Fruit fly (Drosophila melanogaster) whole organism, embryonic: ENCODE data around the gene Smu1.

ENCODE experiments used
- Asciz ChIP-seq: fragments of 200-800 bp; sonication (Bioruptor generic); optimal IDR thresholded peaks from 2 replicates; lab custom pipeline; 2017; ENCODE audit warnings: missing biosample characterization, mild to moderate bottlenecking, missing genetic modification characterization, missing genetic modification reagents
- Blimp-1 ChIP-seq: fragments of 200-800 bp; sonication (Bioruptor generic); optimal IDR thresholded peaks from 3 replicates; lab custom pipeline; 2018; ENCODE audit warnings: missing biosample characterization, missing genetic modification characterization, mild to moderate bottlenecking, moderate library complexity, missing genetic modification reagents
- BtbVII ChIP-seq: fragments of 200-800 bp; sonication (Bioruptor generic); optimal IDR thresholded peaks from 3 replicates; lab custom pipeline; 2017; ENCODE audit warnings: missing biosample characterization, mild to moderate bottlenecking, missing genetic modification characterization
- CG10209 ChIP-seq: fragments of 200-800 bp; sonication (Bioruptor generic); optimal IDR thresholded peaks from 3 replicates; lab custom pipeline; 2017; ENCODE audit warnings: missing biosample characterization, mild to moderate bottlenecking, missing genetic modification characterization, missing genetic modification reagents
- CG10431 ChIP-seq: fragments of 200-800 bp; sonication (Bioruptor generic); optimal IDR thresholded peaks from 3 replicates; lab custom pipeline; 2018; ENCODE audit warnings: missing biosample characterization, mild to moderate bottlenecking, missing genetic modification characterization
- CG11247 ChIP-seq: fragments of 200-800 bp; sonication (Bioruptor generic); IDR thresholded peaks from 2 replicates; pipeline ENCODE4 v1.3.6; 2022; ENCODE audit warnings: missing biosample characterization, missing genetic modification characterization
- CG11695 ChIP-seq: fragments of 200-800 bp; sonication (Bioruptor generic); IDR thresholded peaks from 3 replicates; pipeline ENCODE4 v1.3.6; 2022; ENCODE audit warnings: missing biosample characterization, missing genetic modification characterization
- CG12071 ChIP-seq: fragments of 200-800 bp; sonication (Bioruptor generic); optimal IDR thresholded peaks from 3 replicates; lab custom pipeline; 2018; ENCODE audit warnings: missing biosample characterization, mild to moderate bottlenecking, missing genetic modification characterization
- CG12659 ChIP-seq: fragments of 200-800 bp; sonication (Bioruptor generic); optimal IDR thresholded peaks from 3 replicates; lab custom pipeline; 2017; ENCODE audit warnings: mild to moderate bottlenecking, missing biosample characterization, missing genetic modification reagents, missing genetic modification characterization
- CG12769 ChIP-seq: fragments of 200-800 bp; sonication (Bioruptor generic); optimal IDR thresholded peaks from 2 replicates; lab custom pipeline; 2019; ENCODE audit warnings: missing biosample characterization, mild to moderate bottlenecking, missing genetic modification characterization, moderate library complexity
- CG17359 ChIP-seq: fragments of 200-800 bp; sonication (Bioruptor generic); optimal IDR thresholded peaks from 3 replicates; lab custom pipeline; 2018; ENCODE audit warnings: missing biosample characterization, mild to moderate bottlenecking, missing genetic modification characterization, moderate library complexity
- CG1792 ChIP-seq: fragments of 200-800 bp; sonication (Bioruptor generic); optimal IDR thresholded peaks from 2 replicates; lab custom pipeline; 2016; ENCODE audit warnings: missing biosample characterization, missing genetic modification characterization
- CG18599 ChIP-seq: fragments of 200-800 bp; sonication (Bioruptor generic); optimal IDR thresholded peaks from 3 replicates; lab custom pipeline; 2017; ENCODE audit warnings: missing biosample characterization, missing genetic modification characterization, mild to moderate bottlenecking, moderate library complexity, missing genetic modification reagents
- CG3281 ChIP-seq: fragments of 200-800 bp; sonication (Bioruptor generic); optimal IDR thresholded peaks from 3 replicates; lab custom pipeline; 2017; ENCODE audit warnings: missing biosample characterization, mild to moderate bottlenecking, missing genetic modification characterization
- CG4360 ChIP-seq: fragments of 200-800 bp; sonication (Bioruptor generic); IDR thresholded peaks from 2 replicates; pipeline ENCODE4 v1.3.6; 2022; ENCODE audit warnings: missing biosample characterization, missing genetic modification characterization
- CG7357 ChIP-seq: fragments of 200-800 bp; sonication (Bioruptor generic); IDR thresholded peaks from 3 replicates; pipeline ENCODE4 v1.3.6; 2022; ENCODE audit warnings: missing biosample characterization, missing genetic modification characterization
- CG7928 ChIP-seq: fragments of 200-800 bp; sonication (Bioruptor generic); optimal IDR thresholded peaks from 2 replicates; lab custom pipeline; 2017; ENCODE audit warnings: missing biosample characterization, mild to moderate bottlenecking, missing genetic modification characterization
- CG8290 ChIP-seq, 3 experiments: fragments of 200-800 bp; sonication (Bioruptor generic); optimal IDR thresholded peaks; 2 replicates each; lab custom pipeline; 2016 to 2019; ENCODE audit warnings: missing biosample characterization in 3 of 3, missing genetic modification characterization in 3 of 3, mild to moderate bottlenecking in 2 of 3, moderate library complexity in 1 of 3
- CoRest ChIP-seq: fragments of 200-800 bp; sonication (Bioruptor generic); optimal IDR thresholded peaks from 3 replicates; lab custom pipeline; 2018; ENCODE audit warnings: missing biosample characterization, mild to moderate bottlenecking, missing genetic modification characterization, moderate library complexity
- CrebB ChIP-seq: fragments of 200-800 bp; sonication (Bioruptor generic); optimal IDR thresholded peaks from 3 replicates; lab custom pipeline; 2018; ENCODE audit warnings: missing biosample characterization, mild to moderate bottlenecking, missing genetic modification characterization
- Oaz ChIP-seq: fragments of 200-800 bp; sonication (Bioruptor generic); IDR thresholded peaks from 2 replicates; pipeline ENCODE4 v1.3.6; 2022; ENCODE audit warnings: missing biosample characterization, missing genetic modification characterization
- Rfx ChIP-seq: fragments of 200-800 bp; sonication (Bioruptor generic); IDR thresholded peaks from 2 replicates; pipeline ENCODE4 v1.3.6; 2022; ENCODE audit warnings: missing biosample characterization, missing genetic modification characterization
- ac ChIP-seq: fragments of 200-800 bp; sonication (Bioruptor generic); optimal IDR thresholded peaks from 3 replicates; lab custom pipeline; 2017; ENCODE audit warnings: missing biosample characterization, mild to moderate bottlenecking, missing genetic modification characterization
- ap ChIP-seq: fragments of 200-800 bp; sonication (Bioruptor generic); IDR thresholded peaks from 2 replicates; pipeline ENCODE4 v1.3.6; 2022; ENCODE audit warnings: missing biosample characterization, missing genetic modification characterization
- bcd ChIP-seq: fragments of 200-800 bp; sonication (Bioruptor generic); optimal IDR thresholded peaks from 2 replicates; lab custom pipeline; 2017; ENCODE audit warnings: missing biosample characterization, mild to moderate bottlenecking, missing genetic modification characterization
- btn ChIP-seq: fragments of 200-800 bp; sonication (Bioruptor generic); optimal IDR thresholded peaks from 2 replicates; lab custom pipeline; 2016; ENCODE audit warnings: missing biosample characterization, missing genetic modification characterization
- chm ChIP-seq: fragments of 200-800 bp; sonication (Bioruptor generic); IDR thresholded peaks from 2 replicates; pipeline ENCODE4 v1.3.6; 2022; ENCODE audit warnings: missing biosample characterization, missing genetic modification characterization
- crc ChIP-seq: fragments of 200-800 bp; sonication (Bioruptor generic); optimal IDR thresholded peaks from 2 replicates; lab custom pipeline; 2016; ENCODE audit warnings: missing biosample characterization, missing genetic modification characterization
- cwo ChIP-seq: fragments of 200-800 bp; sonication (Bioruptor generic); optimal IDR thresholded peaks from 3 replicates; lab custom pipeline; 2017; ENCODE audit warnings: missing biosample characterization, missing genetic modification characterization, mild to moderate bottlenecking, moderate library complexity, missing genetic modification reagents
- dan ChIP-seq: fragments of 200-800 bp; sonication (Bioruptor generic); IDR thresholded peaks from 2 replicates; pipeline ENCODE4 v1.3.6; 2022; ENCODE audit warnings: missing biosample characterization, missing genetic modification characterization
- dm ChIP-seq: fragments of 200-800 bp; sonication (Bioruptor generic); optimal IDR thresholded peaks from 3 replicates; lab custom pipeline; 2016; ENCODE audit warnings: missing biosample characterization, missing genetic modification characterization
- exex ChIP-seq: fragments of 200-800 bp; sonication (Bioruptor generic); optimal IDR thresholded peaks from 4 replicates; lab custom pipeline; 2018; ENCODE audit warnings: missing biosample characterization, mild to moderate bottlenecking, missing genetic modification characterization, moderate library complexity
- eyg ChIP-seq: fragments of 200-800 bp; sonication (Bioruptor generic); optimal IDR thresholded peaks from 3 replicates; lab custom pipeline; 2016; ENCODE audit warnings: missing biosample characterization, missing genetic modification characterization
- fd3F ChIP-seq: fragments of 200-800 bp; sonication (Bioruptor generic); optimal IDR thresholded peaks from 2 replicates; lab custom pipeline; 2018; ENCODE audit warnings: missing biosample characterization, mild to moderate bottlenecking, missing genetic modification characterization, moderate library complexity
- inv ChIP-seq: fragments of 200-800 bp; sonication (Bioruptor generic); IDR thresholded peaks from 2 replicates; pipeline ENCODE4 v1.3.6; 2022; ENCODE audit warnings: missing biosample characterization, missing genetic modification characterization; ENCODE audit not compliant: partially characterized antibody
- jing ChIP-seq: fragments of 200-800 bp; sonication (Bioruptor generic); optimal IDR thresholded peaks from 2 replicates; lab custom pipeline; 2018; ENCODE audit warnings: missing biosample characterization, mild to moderate bottlenecking, missing genetic modification characterization
- kah ChIP-seq: fragments of 200-800 bp; sonication (Bioruptor generic); optimal IDR thresholded peaks from 2 replicates; lab custom pipeline; 2018; ENCODE audit warnings: missing biosample characterization, mild to moderate bottlenecking, missing genetic modification characterization
- klu ChIP-seq: fragments of 200-800 bp; sonication (Bioruptor generic); IDR thresholded peaks from 2 replicates; pipeline ENCODE4 v1.3.6; 2022; ENCODE audit warnings: missing biosample characterization, missing genetic modification characterization
- lab ChIP-seq: fragments of 200-800 bp; sonication (Bioruptor generic); optimal IDR thresholded peaks from 3 replicates; lab custom pipeline; 2017; ENCODE audit warnings: missing biosample characterization, missing genetic modification characterization, mild to moderate bottlenecking, moderate library complexity, missing genetic modification reagents
- lilli ChIP-seq: fragments of 200-800 bp; sonication (Bioruptor generic); optimal IDR thresholded peaks from 3 replicates; lab custom pipeline; 2016; ENCODE audit warnings: missing biosample characterization, missing genetic modification characterization
- nerfin-1 ChIP-seq: fragments of 200-800 bp; sonication (Bioruptor generic); optimal IDR thresholded peaks from 3 replicates; lab custom pipeline; 2019; ENCODE audit warnings: missing biosample characterization, mild to moderate bottlenecking, missing genetic modification characterization, moderate library complexity
- prd ChIP-seq, 3 experiments: fragments of >200 bp in 2 of 3; fragments of 200-800 bp in 1 of 3; sonication (Bioruptor generic) in 1 of 3; optimal IDR thresholded peaks in 2 of 3; IDR thresholded peaks in 1 of 3; 2 replicates in 2 of 3; 3 replicates in 1 of 3; pipeline versions ENCODE4 v1.3.6 to Lab custom; 2017 to 2022; ENCODE audit warnings: missing biosample characterization in 1 of 3, missing genetic modification characterization in 1 of 3
- sd ChIP-seq: fragments of 200-800 bp; sonication (Bioruptor generic); optimal IDR thresholded peaks from 3 replicates; lab custom pipeline; 2018; ENCODE audit warnings: missing biosample characterization, mild to moderate bottlenecking, missing genetic modification characterization, moderate library complexity
- sens ChIP-seq: fragments of 200-800 bp; sonication (Bioruptor generic); peaks from one replicate; lab custom pipeline; 2016; ENCODE audit warnings: missing biosample characterization, missing genetic modification characterization
- sima ChIP-seq: fragments of 200-800 bp; sonication (Bioruptor generic); optimal IDR thresholded peaks from 2 replicates; lab custom pipeline; 2016; ENCODE audit warnings: missing biosample characterization, missing genetic modification characterization
- slou ChIP-seq: fragments of 200-800 bp; sonication (Bioruptor generic); optimal IDR thresholded peaks from 3 replicates; lab custom pipeline; 2016; ENCODE audit warnings: missing biosample characterization, missing genetic modification characterization
- tll ChIP-seq, 2 experiments: fragments of 200-800 bp in 1 of 2; fragments of >200 bp in 1 of 2; sonication (Bioruptor generic) in 1 of 2; optimal IDR thresholded peaks; 2 replicates each; lab custom pipeline; 2017 to 2019; ENCODE audit warnings: missing biosample characterization in 2 of 2, missing genetic modification characterization in 2 of 2, mild to moderate bottlenecking in 1 of 2, moderate library complexity in 1 of 2
- twi ChIP-seq: fragments of 200-800 bp; optimal IDR thresholded peaks from 2 replicates; lab custom pipeline; 2019; ENCODE audit warnings: missing biosample characterization, mild to moderate bottlenecking, missing genetic modification characterization, moderate library complexity
- unpg ChIP-seq: fragments of 200-800 bp; sonication (Bioruptor generic); optimal IDR thresholded peaks from 3 replicates; lab custom pipeline; 2018; ENCODE audit warnings: missing biosample characterization, mild to moderate bottlenecking, missing genetic modification characterization, moderate library complexity

The Smu1 gene

DNA sequence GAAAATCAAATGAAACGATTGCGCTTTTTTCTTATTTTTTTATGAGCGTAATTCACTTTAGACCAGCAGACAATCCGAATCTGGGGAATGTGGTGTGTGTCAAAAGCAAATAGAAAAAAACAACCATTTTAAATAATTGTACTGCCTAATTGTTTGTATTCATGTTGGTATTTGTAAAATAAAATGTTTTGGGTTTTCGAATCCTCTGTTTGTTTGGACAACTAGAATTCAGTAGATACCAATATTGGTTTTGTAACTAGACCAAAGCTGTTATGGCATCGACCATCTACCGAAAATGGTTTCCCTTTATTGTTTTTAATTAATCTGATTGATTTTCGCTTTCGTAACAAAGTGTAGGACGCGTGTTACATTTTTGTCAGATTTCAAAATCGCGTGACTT lies 29.8 kb upstream of the Smu1 start (continued):
- TF ChIP-seq chm (GFP tag; lab: Robert Waterston, UW) = peak; percentile 48; the same call in 1 of the 2 replicates
- no peak for TF ChIP-seq dm
- no peak for TF ChIP-seq CG10431 (GFP tag; lab: Kevin White, UChicago)
- no peak for TF ChIP-seq lilli
- TF ChIP-seq CG18599 (GFP tag; lab: Kevin White, UChicago) = peak; percentile 23
- TF ChIP-seq Asciz = peak; percentile 39
- TF ChIP-seq CG10209 (GFP tag; lab: Kevin White, UChicago) = peak; percentile 36
- TF ChIP-seq Rfx (GFP tag; lab: Robert Waterston, UW) = peak; percentile 36; the same call in 1 of the 2 replicates
- no peak for TF ChIP-seq twi (tag; lab: Kevin White, UChicago)
- peak; percentile 8 for TF ChIP-seq CG12071
- TF ChIP-seq dan (GFP tag; lab: Robert Waterston, UW) = no peak
- TF ChIP-seq cwo (GFP tag; lab: Kevin White, UChicago) = no peak
- TF ChIP-seq kah (GFP tag; lab: Kevin White, UChicago) = no peak
- no peak for TF ChIP-seq prd (optimal IDR thresholded peaks at IDR 0.05; lab: Kevin White, UChicago)
- no peak for TF ChIP-seq prd (GFP tag; IDR thresholded peaks at IDR 0.05; lab: Robert Waterston, UW)
- TF ChIP-seq CG7928 (GFP tag; lab: Kevin White, UChicago) = no peak
- peak; percentile 33 for TF ChIP-seq unpg (GFP tag; lab: Kevin White, UChicago)
- peak; percentile 5 for TF ChIP-seq ac (GFP tag; lab: Kevin White, UChicago)
- no peak for TF ChIP-seq CG17359 (tag; lab: Kevin White, UChicago)
- no peak for TF ChIP-seq CG8290 (GFP tag; optimal IDR thresholded peaks at IDR 0.05; lab: Kevin White, UChicago)
- TF ChIP-seq CG8290 (tag; optimal IDR thresholded peaks at IDR 0.05; lab: Kevin White, UChicago) = peak in 1 of 2 experiments; percentile 44
- TF ChIP-seq ap (GFP tag; lab: Robert Waterston, UW) = no peak
- TF ChIP-seq tll (GFP tag; optimal IDR thresholded peaks at IDR 0.05; lab: Kevin White, UChicago) = peak in 1 of 2 experiments; percentile 36
- TF ChIP-seq CrebB (tag; lab: Kevin White, UChicago) = no peak
- no peak for TF ChIP-seq BtbVII (GFP tag; lab: Kevin White, UChicago)
- TF ChIP-seq crc (GFP tag; lab: Kevin White, UChicago) = no peak
- no peak for TF ChIP-seq CG1792 (GFP tag; lab: Kevin White, UChicago)
- TF ChIP-seq CG12659 = no peak
- TF ChIP-seq slou = peak; percentile 13
- no peak for TF ChIP-seq CG11247 (GFP tag; lab: Robert Waterston, UW)
- TF ChIP-seq bcd (GFP tag; lab: Kevin White, UChicago) = peak; percentile 2
- TF ChIP-seq sima (GFP tag; lab: Kevin White, UChicago) = no peak
- TF ChIP-seq exex (tag; lab: Kevin White, UChicago) = no peak
- TF ChIP-seq btn (GFP tag; lab: Kevin White, UChicago) = no peak
- TF ChIP-seq CG4360 (GFP tag; lab: Robert Waterston, UW) = no peak
- TF ChIP-seq CG3281 = peak; percentile 6
- TF ChIP-seq klu (GFP tag; lab: Robert Waterston, UW) = no peak
- TF ChIP-seq CG12769 (tag; lab: Kevin White, UChicago) = peak; percentile 30
- peak; percentile 41; the same call in 1 of the 3 replicates for TF ChIP-seq CG11695 (GFP tag; lab: Robert Waterston, UW)
- TF ChIP-seq jing (GFP tag; lab: Kevin White, UChicago) = no peak
- peak; percentile 34 for TF ChIP-seq Blimp-1 (GFP tag; lab: Kevin White, UChicago)
- no peak for TF ChIP-seq inv
- TF ChIP-seq nerfin-1 (tag; lab: Kevin White, UChicago) = no peak
- peak; percentile 26 for TF ChIP-seq eyg (GFP tag; lab: Kevin White, UChicago)
- peak; percentile 39 for TF ChIP-seq CoRest
- peak; percentile 42 for TF ChIP-seq lab (GFP tag; lab: Kevin White, UChicago)
- peak; percentile 33 for TF ChIP-seq sd (tag; lab: Kevin White, UChicago)
- peak; percentile 74 for TF ChIP-seq sens
- no peak for TF ChIP-seq CG7357 (GFP tag; lab: Robert Waterston, UW)
- TF ChIP-seq Oaz (GFP tag; lab: Robert Waterston, UW) = no peak
- peak; percentile 60 for TF ChIP-seq fd3F (GFP tag; lab: Kevin White, UChicago)
